Fruit fly (Drosophila melanogaster) whole organism, wandering third instar larva: ENCODE measurements around the gene Hr96.
A peak's percentile ranks its signal among the peaks of the same experiment; 100 is the strongest.

ENCODE experiments used
- Abd-B ChIP-seq: fragments of >200 bp; optimal IDR thresholded peaks from 2 replicates; lab custom pipeline; 2017; ENCODE audit warnings: missing biosample characterization, missing genetic modification characterization
- CG9705 ChIP-seq: fragments of 200-800 bp; sonication (Bioruptor generic); optimal IDR thresholded peaks from 2 replicates; lab custom pipeline; 2018; ENCODE audit warnings: missing biosample characterization, mild to moderate bottlenecking, missing genetic modification characterization
- CrebA ChIP-seq: fragments of 200-800 bp; sonication (Bioruptor generic); optimal IDR thresholded peaks from 2 replicates; lab custom pipeline; 2016; ENCODE audit warnings: missing biosample characterization, mild to moderate bottlenecking, missing genetic modification characterization, borderline replicate concordance
- Dif ChIP-seq: fragments of 200-275, 200-300 bp; sonication (Bioruptor generic); optimal IDR thresholded peaks from 2 replicates; lab custom pipeline; 2018; ENCODE audit warnings: missing biosample characterization, missing genetic modification characterization; ENCODE audit not compliant: partially characterized antibody
- GATAd ChIP-seq: sonication (Bioruptor generic); optimal IDR thresholded peaks from 2 replicates; lab custom pipeline; 2016; ENCODE audit warnings: missing biosample characterization, missing genetic modification characterization
- HLH106 ChIP-seq: fragments of 200-800 bp; optimal IDR thresholded peaks from 3 replicates; lab custom pipeline; 2019; ENCODE audit warnings: missing biosample characterization, mild to moderate bottlenecking, missing genetic modification characterization, moderate library complexity
- Hnf4 ChIP-seq: fragments of 200-800 bp; sonication (Bioruptor generic); optimal IDR thresholded peaks from 2 replicates; lab custom pipeline; 2016; ENCODE audit warnings: missing biosample characterization, mild to moderate bottlenecking, missing genetic modification characterization
- Hr78 ChIP-seq: fragments of >200 bp; optimal IDR thresholded peaks from 2 replicates; lab custom pipeline; 2017; ENCODE audit warnings: missing biosample characterization, missing genetic modification characterization
- Hr83 ChIP-seq: fragments of 200-300 bp; sonication (Bioruptor generic); optimal IDR thresholded peaks from 2 replicates; lab custom pipeline; 2016; ENCODE audit warnings: missing biosample characterization, mild to moderate bottlenecking, missing genetic modification characterization, moderate library complexity; ENCODE audit not compliant: poor library complexity, severe bottlenecking
- Jra ChIP-seq: sonication (Bioruptor generic); optimal IDR thresholded peaks from 2 replicates; lab custom pipeline; 2016; ENCODE audit warnings: missing biosample characterization, missing genetic modification characterization
- Mio ChIP-seq: sonication (Bioruptor generic); optimal IDR thresholded peaks from 2 replicates; lab custom pipeline; 2016; ENCODE audit warnings: missing biosample characterization, missing genetic modification characterization
- Myc ChIP-seq: fragments of >200 bp; optimal IDR thresholded peaks from 2 replicates; lab custom pipeline; 2017
- N ChIP-seq: fragments of >200 bp; optimal IDR thresholded peaks from 2 replicates; lab custom pipeline; 2018; ENCODE audit warnings: missing biosample characterization, missing external identifiers, missing genetic modification characterization
- OdsH ChIP-seq: fragments of 200-800 bp; sonication (Bioruptor generic); optimal IDR thresholded peaks from 2 replicates; lab custom pipeline; 2016; ENCODE audit warnings: missing biosample characterization, mild to moderate bottlenecking, missing genetic modification characterization
- Rel ChIP-seq, 2 experiments: fragments of 200-800 bp; sonication (Bioruptor generic) in 1 of 2; optimal IDR thresholded peaks; 2 replicates in 1 of 2; 3 replicates in 1 of 2; lab custom pipeline; 2016 to 2019; ENCODE audit warnings: mild to moderate bottlenecking in 2 of 2, missing biosample characterization in 2 of 2, missing genetic modification characterization in 2 of 2, moderate library complexity in 1 of 2
- Sp1 ChIP-seq: fragments of 200-800 bp; sonication (Bioruptor generic); optimal IDR thresholded peaks from 3 replicates; lab custom pipeline; 2019; ENCODE audit warnings: missing biosample characterization, mild to moderate bottlenecking, missing genetic modification characterization, moderate library complexity
- Vsx2 ChIP-seq: fragments of 200-300, 225-300 bp; sonication (Bioruptor generic); optimal IDR thresholded peaks from 2 replicates; lab custom pipeline; 2018; ENCODE audit warnings: missing biosample characterization, missing genetic modification characterization; ENCODE audit not compliant: partially characterized antibody
- br ChIP-seq: fragments of 200-800 bp; sonication (Bioruptor generic); optimal IDR thresholded peaks from 2 replicates; lab custom pipeline; 2016; ENCODE audit warnings: missing biosample characterization, missing genetic modification characterization
- brk ChIP-seq: fragments of 200-800 bp; sonication (Bioruptor generic); optimal IDR thresholded peaks from 2 replicates; lab custom pipeline; 2016; ENCODE audit warnings: missing biosample characterization, mild to moderate bottlenecking, missing genetic modification characterization
- dl ChIP-seq, 2 experiments: fragments of 175-275, 200-275 bp in 1 of 2; fragments of 200-275 bp in 1 of 2; sonication (Bioruptor generic); optimal IDR thresholded peaks; lab custom pipeline; 2018; ENCODE audit warnings: mild to moderate bottlenecking in 2 of 2, missing biosample characterization in 2 of 2, missing genetic modification characterization in 2 of 2, moderate library complexity in 2 of 2; ENCODE audit not compliant: partially characterized antibody in 2 of 2, insufficient read depth in 1 of 2
- dmrt93B ChIP-seq: fragments of 200-800 bp; sonication (Bioruptor generic); optimal IDR thresholded peaks from 2 replicates; lab custom pipeline; 2018; ENCODE audit warnings: missing biosample characterization, mild to moderate bottlenecking, missing genetic modification characterization
- ey ChIP-seq: fragments of 200-800 bp; sonication (Bioruptor generic); optimal IDR thresholded peaks from 2 replicates; lab custom pipeline; 2016; ENCODE audit warnings: missing biosample characterization, missing genetic modification characterization
- foxo ChIP-seq, 2 experiments: fragments of 200-800 bp; sonication (Bioruptor generic); optimal IDR thresholded peaks; 2 replicates in 1 of 2; 3 replicates in 1 of 2; lab custom pipeline; 2016 to 2017; ENCODE audit warnings: missing biosample characterization in 2 of 2, missing genetic modification characterization in 2 of 2
- fru ChIP-seq: fragments of 200-800 bp; sonication (Bioruptor generic); optimal IDR thresholded peaks from 3 replicates; lab custom pipeline; 2016; ENCODE audit warnings: missing biosample characterization, mild to moderate bottlenecking, missing genetic modification characterization
- h ChIP-seq: fragments of 200-800 bp; sonication (Bioruptor generic); optimal IDR thresholded peaks from 3 replicates; lab custom pipeline; 2016; ENCODE audit warnings: missing biosample characterization, mild to moderate bottlenecking, missing genetic modification characterization
- jim ChIP-seq: fragments of 175-275, 200-325 bp; sonication (Bioruptor generic); optimal IDR thresholded peaks from 2 replicates; lab custom pipeline; 2016; ENCODE audit warnings: missing biosample characterization, mild to moderate bottlenecking, missing genetic modification characterization
- lola ChIP-seq: fragments of >200 bp; optimal IDR thresholded peaks from 2 replicates; lab custom pipeline; 2017; ENCODE audit warnings: missing biosample characterization, missing genetic modification characterization
- pan ChIP-seq: fragments of >200 bp; optimal IDR thresholded peaks from 2 replicates; lab custom pipeline; 2017
- psq ChIP-seq: fragments of 200-800 bp; sonication (Bioruptor generic); optimal IDR thresholded peaks from 3 replicates; lab custom pipeline; 2017; ENCODE audit warnings: missing biosample characterization, mild to moderate bottlenecking, missing genetic modification characterization, moderate library complexity
- rgr ChIP-seq: fragments of 200-800 bp; sonication (Bioruptor generic); optimal IDR thresholded peaks from 3 replicates; lab custom pipeline; 2016; ENCODE audit warnings: missing biosample characterization, mild to moderate bottlenecking, missing genetic modification characterization
- sage ChIP-seq: fragments of 200-800 bp; sonication (Bioruptor generic); optimal IDR thresholded peaks from 2 replicates; lab custom pipeline; 2016; ENCODE audit warnings: missing biosample characterization, mild to moderate bottlenecking, missing genetic modification characterization
- sv ChIP-seq: fragments of 200-800 bp; sonication (Bioruptor generic); optimal IDR thresholded peaks from 3 replicates; lab custom pipeline; 2016; ENCODE audit warnings: missing biosample characterization, missing genetic modification characterization
- tai ChIP-seq: sonication (Bioruptor generic); optimal IDR thresholded peaks from 2 replicates; lab custom pipeline; 2016; ENCODE audit warnings: missing biosample characterization, missing genetic modification characterization
- usp ChIP-seq: fragments of >200 bp; optimal IDR thresholded peaks from 2 replicates; lab custom pipeline; 2017; ENCODE audit warnings: missing biosample characterization, missing genetic modification characterization
- woc ChIP-seq: sonication (Bioruptor generic); optimal IDR thresholded peaks from 2 replicates; lab custom pipeline; 2016; ENCODE audit warnings: missing biosample characterization, mild to moderate bottlenecking, missing genetic modification characterization

Gene Hr96

DNA sequence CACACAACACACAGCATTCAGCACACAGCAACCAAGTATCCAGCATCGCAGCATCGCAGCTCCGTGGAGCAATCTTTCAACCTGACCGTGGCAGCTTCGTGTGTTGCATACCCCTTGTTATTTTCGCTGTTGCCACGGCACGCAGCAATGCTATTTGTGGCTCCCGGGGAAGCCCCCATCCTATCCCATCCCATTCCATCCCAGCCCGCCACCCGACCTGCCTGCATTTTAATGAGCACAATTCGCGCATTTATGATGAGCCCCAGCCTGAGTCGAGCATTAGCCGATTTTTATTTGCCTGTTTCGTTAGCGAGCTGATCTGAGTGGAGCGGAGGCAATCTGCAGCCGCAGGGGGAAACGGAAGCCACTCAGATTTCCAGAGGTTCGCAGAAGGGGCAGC is 25.5 kb upstream of the Hr96 start:
- TF ChIP-seq Rel (GFP tag; optimal IDR thresholded peaks at IDR 0.05; lab: Kevin White, UChicago): no peak
- TF ChIP-seq Rel (tag; optimal IDR thresholded peaks at IDR 0.05; lab: Kevin White, UChicago): peak; percentile 53
- no peak for TF ChIP-seq br

DNA sequence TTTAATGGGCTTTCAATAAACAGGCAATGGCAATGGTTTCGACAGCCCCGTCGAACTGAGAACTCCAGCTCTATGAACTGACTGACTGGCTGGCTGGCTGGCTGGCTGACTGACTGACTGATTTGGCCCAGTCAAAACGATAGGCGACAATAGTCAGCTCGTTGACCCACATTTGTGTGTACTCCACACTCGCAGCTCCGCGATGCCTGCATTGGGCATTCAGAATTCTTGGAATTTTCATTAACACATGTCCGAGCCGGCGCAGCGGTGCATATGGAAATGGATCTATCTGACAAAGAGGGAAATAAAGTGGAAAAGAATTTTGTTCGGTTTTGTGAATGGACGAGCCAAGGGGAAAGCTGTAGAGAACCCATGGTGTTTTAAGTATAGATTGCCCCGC is 22.8 kb upstream of the Hr96 start:
- TF ChIP-seq dl (GFP tag; optimal IDR thresholded peaks at IDR 0.05; lab: Kevin White, UChicago; ENCODE audit: insufficient read depth in 1 of 2, partially characterized antibody in 2 of 2) (no peak), Vsx2 (no peak), psq (no peak), usp (GFP tag; lab: Kevin White, UChicago) (no peak), Hr83 (no peak), ey (GFP tag; lab: Kevin White, UChicago) (no peak), fru (GFP tag; lab: Kevin White, UChicago) (no peak), h (GFP tag; lab: Kevin White, UChicago) (no peak), lola (no peak)

DNA sequence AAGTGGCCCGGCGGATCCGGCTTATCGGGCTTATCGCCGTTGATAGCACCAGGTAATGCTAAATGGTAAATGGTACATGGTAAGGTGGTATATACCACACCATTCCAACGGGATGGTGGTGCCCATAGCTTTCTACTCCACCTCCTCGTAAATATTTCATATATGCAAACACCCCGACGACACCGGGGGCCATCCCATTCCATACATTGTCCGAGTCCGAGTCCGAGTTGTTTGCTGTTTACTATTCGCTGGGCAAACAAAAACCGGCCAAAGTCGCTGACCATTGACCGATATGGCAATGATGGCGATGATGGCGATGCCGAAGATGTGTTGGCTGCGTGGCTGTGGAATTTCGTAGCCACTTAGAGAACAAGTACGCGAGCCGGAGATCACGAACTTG is 21.0 kb upstream of the Hr96 start:
- TF ChIP-seq br (no peak), CrebA (GFP tag; lab: Kevin White, UChicago) (no peak), Mio (GFP tag; lab: Kevin White, UChicago) (no peak), Hr83 (no peak), foxo (GFP tag; optimal IDR thresholded peaks at IDR 0.05; lab: Kevin White, UChicago) (no peak), N (GFP tag; lab: Kevin White, UChicago) (no peak), Dif (GFP tag; lab: Kevin White, UChicago) (no peak), Jra (GFP tag; lab: Kevin White, UChicago) (no peak), Hr78 (GFP tag; lab: Kevin White, UChicago) (no peak), Rel (GFP tag; optimal IDR thresholded peaks at IDR 0.05; lab: Kevin White, UChicago) (no peak), Rel (tag; optimal IDR thresholded peaks at IDR 0.05; lab: Kevin White, UChicago) (no peak), dl (GFP tag; optimal IDR thresholded peaks at IDR 0.05; lab: Kevin White, UChicago; ENCODE audit: insufficient read depth in 1 of 2, partially characterized antibody in 2 of 2) (no peak), woc (GFP tag; lab: Kevin White, UChicago) (no peak), OdsH (GFP tag; lab: Kevin White, UChicago) (no peak), sage (GFP tag; lab: Kevin White, UChicago) (no peak), Hnf4 (no peak), sv (GFP tag; lab: Kevin White, UChicago) (no peak), Myc (lab: Kevin White, UChicago) (no peak), Abd-B (GFP tag; lab: Kevin White, UChicago) (no peak), jim (GFP tag; lab: Kevin White, UChicago) (no peak)

DNA sequence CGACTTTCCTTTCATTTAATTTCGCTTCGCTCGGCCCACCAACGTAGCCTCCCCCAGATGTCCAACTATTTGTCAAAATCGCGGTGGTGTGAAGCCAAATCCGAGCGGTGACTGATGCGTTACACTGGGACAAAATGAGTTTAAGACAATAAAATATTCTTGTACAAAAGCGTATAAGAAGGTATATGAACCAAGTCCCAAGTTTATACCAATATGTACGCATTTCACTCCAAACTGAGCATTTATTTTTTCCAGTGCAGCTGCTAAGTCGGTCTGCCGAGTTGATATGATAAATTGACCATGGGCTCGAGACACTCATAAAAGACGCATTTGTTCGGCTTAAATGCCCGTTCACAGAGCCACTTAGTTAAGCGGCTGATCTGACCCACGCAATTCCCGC is 20.3 kb upstream of the Hr96 start:
- TF ChIP-seq ey (GFP tag; lab: Kevin White, UChicago) (no peak), CrebA (GFP tag; lab: Kevin White, UChicago) (no peak), usp (GFP tag; lab: Kevin White, UChicago) (no peak), sv (GFP tag; lab: Kevin White, UChicago) (no peak), fru (GFP tag; lab: Kevin White, UChicago) (no peak), Dif (GFP tag; lab: Kevin White, UChicago) (no peak), psq (no peak), jim (GFP tag; lab: Kevin White, UChicago) (no peak), CG9705 (GFP tag; lab: Kevin White, UChicago) (no peak), OdsH (GFP tag; lab: Kevin White, UChicago) (no peak), sage (GFP tag; lab: Kevin White, UChicago) (no peak), dmrt93B (GFP tag; lab: Kevin White, UChicago) (no peak), HLH106 (no peak), woc (GFP tag; lab: Kevin White, UChicago) (no peak), Vsx2 (no peak), rgr (no peak)

DNA sequence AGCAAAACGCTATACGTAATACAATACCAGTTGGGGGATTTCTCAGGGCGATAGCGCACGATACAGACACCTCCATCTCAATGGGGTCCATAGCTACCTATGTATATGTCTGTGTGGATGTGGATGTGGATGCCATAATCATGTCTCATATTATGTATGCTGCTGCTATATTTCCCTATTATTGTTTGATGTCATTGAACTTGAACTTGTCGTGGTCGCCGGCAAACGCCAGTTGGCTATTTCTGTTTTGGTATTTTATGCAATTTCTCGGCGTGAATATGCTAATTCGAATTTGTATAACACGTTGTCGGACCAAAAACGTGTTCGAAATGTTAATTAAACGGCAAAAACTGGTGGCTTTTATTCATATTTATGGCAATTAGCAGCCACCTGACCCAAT is 19.3 kb upstream of the Hr96 start:
- TF ChIP-seq rgr (no peak), sage (GFP tag; lab: Kevin White, UChicago) (no peak), Sp1 (no peak), tai (GFP tag; lab: Kevin White, UChicago) (no peak), pan (no peak), GATAd (GFP tag; lab: Kevin White, UChicago) (no peak), psq (no peak), lola (no peak), brk (GFP tag; lab: Kevin White, UChicago) (no peak), HLH106 (no peak), jim (GFP tag; lab: Kevin White, UChicago) (no peak), ey (GFP tag; lab: Kevin White, UChicago) (no peak), CrebA (GFP tag; lab: Kevin White, UChicago) (no peak)
